Worm (Caenorhabditis elegans) whole organism, L3 larva: ENCODE data around the gene W01H2.2.

Experiments used
- R02D3.7 ChIP-seq: fragments of 150-350 bp; optimal IDR thresholded peaks from 2 replicates; lab custom pipeline; 2014; ENCODE audit warnings: missing biosample characterization, missing genetic modification characterization
- ZK546.5 ChIP-seq: sonication (generic microtip); optimal IDR thresholded peaks from 2 replicates; lab custom pipeline; 2017; ENCODE audit warnings: missing biosample characterization, missing genetic modification characterization
- aly-2 ChIP-seq: fragments of 150-350 bp; optimal IDR thresholded peaks from 2 replicates; lab custom pipeline; 2014; ENCODE audit warnings: missing biosample characterization, missing genetic modification characterization
- ama-1 ChIP-seq: fragments of 150-350 bp; optimal IDR thresholded peaks from 2 replicates; lab custom pipeline; 2018
- ceh-16 ChIP-seq: sonication (generic microtip); optimal IDR thresholded peaks from 2 replicates; lab custom pipeline; 2017; ENCODE audit warnings: missing biosample characterization, missing genetic modification characterization
- ceh-28 ChIP-seq: fragments of 150-350 bp; optimal IDR thresholded peaks from 2 replicates; lab custom pipeline; 2014; ENCODE audit warnings: missing biosample characterization, missing genetic modification reagents, missing genetic modification characterization
- ceh-82 ChIP-seq: fragments of 150-350 bp; optimal IDR thresholded peaks from 2 replicates; lab custom pipeline; 2014; ENCODE audit warnings: missing biosample characterization, missing genetic modification characterization
- ceh-9 ChIP-seq: sonication (generic microtip); optimal IDR thresholded peaks from 2 replicates; lab custom pipeline; 2018; ENCODE audit warnings: missing biosample characterization, missing genetic modification characterization
- daf-12 ChIP-seq: fragments of 150-350 bp; optimal IDR thresholded peaks from 2 replicates; lab custom pipeline; 2014; ENCODE audit warnings: missing biosample characterization, missing genetic modification reagents, missing genetic modification characterization
- egl-27 ChIP-seq: sonication (generic microtip); optimal IDR thresholded peaks from 4 replicates; lab custom pipeline; 2017; ENCODE audit warnings: missing biosample characterization, missing genetic modification reagents, missing genetic modification characterization
- egl-5 ChIP-seq: fragments of 150-350 bp; optimal IDR thresholded peaks from 2 replicates; lab custom pipeline; 2017; ENCODE audit warnings: missing biosample characterization, missing genetic modification reagents, missing genetic modification characterization, inconsistent platforms
- elt-1 ChIP-seq: fragments of 150-350 bp; optimal IDR thresholded peaks from 2 replicates; lab custom pipeline; 2014; ENCODE audit warnings: missing biosample characterization, missing genetic modification characterization
- elt-2 ChIP-seq: sonication (generic microtip); optimal IDR thresholded peaks from 2 replicates; lab custom pipeline; 2016; ENCODE audit warnings: missing genetic modification reagents, mild to moderate bottlenecking, missing genetic modification characterization, missing compliant biosample characterization
- elt-3 ChIP-seq, 3 experiments: fragments of 150-350 bp in 1 of 3; sonication (generic microtip) in 2 of 3; optimal IDR thresholded peaks; 2 replicates in 2 of 3; 4 replicates in 1 of 3; lab custom pipeline; 2014 to 2017; ENCODE audit warnings: missing biosample characterization in 3 of 3, missing genetic modification characterization in 3 of 3
- eor-1 ChIP-seq, 2 experiments: fragments of 150-350 bp; optimal IDR thresholded peaks; 2 replicates each; lab custom pipeline; 2014 to 2018; ENCODE audit warnings: missing biosample characterization in 2 of 2, missing genetic modification characterization in 2 of 2
- fkh-10 ChIP-seq: sonication (generic microtip); optimal IDR thresholded peaks from 2 replicates; lab custom pipeline; 2017; ENCODE audit warnings: missing biosample characterization, missing genetic modification reagents, missing genetic modification characterization
- fkh-2 ChIP-seq: fragments of 150-350 bp; optimal IDR thresholded peaks from 2 replicates; lab custom pipeline; 2014; ENCODE audit warnings: missing biosample characterization, missing genetic modification reagents, missing genetic modification characterization
- fos-1 ChIP-seq: fragments of 150-350 bp; optimal IDR thresholded peaks from 2 replicates; lab custom pipeline; 2014; ENCODE audit warnings: missing biosample characterization, missing genetic modification characterization
- hmg-11 ChIP-seq: sonication (generic microtip); optimal IDR thresholded peaks from 2 replicates; lab custom pipeline; 2016; ENCODE audit warnings: missing genetic modification characterization, missing compliant biosample characterization
- jun-1 ChIP-seq: fragments of 150-350 bp; optimal IDR thresholded peaks from 2 replicates; lab custom pipeline; 2014; ENCODE audit warnings: missing biosample characterization, missing genetic modification reagents, missing genetic modification characterization
- lin-15B ChIP-seq: fragments of 150-350 bp; optimal IDR thresholded peaks from 2 replicates; lab custom pipeline; 2014; ENCODE audit warnings: missing biosample characterization, missing genetic modification characterization
- lin-39 ChIP-seq: fragments of 150-350 bp; optimal IDR thresholded peaks from 2 replicates; lab custom pipeline; 2018; ENCODE audit warnings: missing biosample characterization, missing genetic modification reagents, missing genetic modification characterization
- lsy-12 ChIP-seq: sonication (generic microtip); optimal IDR thresholded peaks from 2 replicates; lab custom pipeline; 2016; ENCODE audit warnings: mild to moderate bottlenecking, missing genetic modification characterization, missing compliant biosample characterization
- mdl-1 ChIP-seq: fragments of 150-350 bp; optimal IDR thresholded peaks from 2 replicates; lab custom pipeline; 2014; ENCODE audit warnings: missing biosample characterization, missing genetic modification characterization
- mml-1 ChIP-seq: fragments of 150-350 bp; sonication (generic microtip); optimal IDR thresholded peaks from 3 replicates; lab custom pipeline; 2014; ENCODE audit warnings: missing biosample characterization, missing genetic modification characterization
- nfya-1 ChIP-seq: sonication (generic microtip); optimal IDR thresholded peaks from 2 replicates; lab custom pipeline; 2017; ENCODE audit warnings: missing genetic modification characterization, mild to moderate bottlenecking, missing compliant biosample characterization, antibody characterized with exemption, moderate library complexity; ENCODE audit not compliant: insufficient read depth
- nhr-11 ChIP-seq: fragments of 150-350 bp; optimal IDR thresholded peaks from 2 replicates; lab custom pipeline; 2014; ENCODE audit warnings: missing biosample characterization, missing genetic modification characterization
- nhr-12 ChIP-seq: fragments of 150-350 bp; optimal IDR thresholded peaks from 2 replicates; lab custom pipeline; 2014; ENCODE audit warnings: missing biosample characterization, missing genetic modification characterization
- nhr-23 ChIP-seq: fragments of 150-350 bp; optimal IDR thresholded peaks from 2 replicates; lab custom pipeline; 2014; ENCODE audit warnings: missing biosample characterization, missing genetic modification reagents, missing genetic modification characterization
- nhr-237 ChIP-seq: fragments of 150-350 bp; optimal IDR thresholded peaks from 2 replicates; lab custom pipeline; 2014; ENCODE audit warnings: missing biosample characterization, missing genetic modification characterization
- nhr-25 ChIP-seq: sonication (generic microtip); optimal IDR thresholded peaks from 2 replicates; lab custom pipeline; 2017; ENCODE audit warnings: missing biosample characterization, missing genetic modification characterization
- nhr-28 ChIP-seq: fragments of 150-350 bp; optimal IDR thresholded peaks from 2 replicates; lab custom pipeline; 2014; ENCODE audit warnings: missing biosample characterization, missing genetic modification characterization
- nhr-43 ChIP-seq: sonication (generic microtip); optimal IDR thresholded peaks from 2 replicates; lab custom pipeline; 2016; ENCODE audit warnings: mild to moderate bottlenecking, missing genetic modification characterization, missing compliant biosample characterization; ENCODE audit not compliant: poor library complexity, severe bottlenecking
- nhr-67 ChIP-seq: fragments of 150-350 bp; optimal IDR thresholded peaks from 2 replicates; lab custom pipeline; 2014; ENCODE audit warnings: missing biosample characterization, missing genetic modification characterization
- nhr-76 ChIP-seq: fragments of 150-350 bp; sonication (generic microtip); optimal IDR thresholded peaks from 5 replicates; lab custom pipeline; 2014; ENCODE audit warnings: missing biosample characterization, missing genetic modification characterization
- nhr-77 ChIP-seq: fragments of 150-350 bp; optimal IDR thresholded peaks from 2 replicates; lab custom pipeline; 2014; ENCODE audit warnings: missing biosample characterization, missing genetic modification characterization
- pha-4 ChIP-seq: fragments of 150-350 bp; optimal IDR thresholded peaks from 2 replicates; lab custom pipeline; 2014; ENCODE audit warnings: missing biosample characterization, missing genetic modification reagents, missing genetic modification characterization
- pqm-1 ChIP-seq: fragments of 150-350 bp; optimal IDR thresholded peaks from 2 replicates; lab custom pipeline; 2017; ENCODE audit warnings: missing biosample characterization, missing genetic modification characterization, inconsistent platforms
- sea-2 ChIP-seq: fragments of 150-350 bp; sonication (generic microtip); optimal IDR thresholded peaks from 4 replicates; lab custom pipeline; 2014; ENCODE audit warnings: missing biosample characterization, missing genetic modification reagents, missing genetic modification characterization
- skn-1 ChIP-seq: fragments of 150-350 bp; optimal IDR thresholded peaks from 2 replicates; lab custom pipeline; 2014; ENCODE audit warnings: missing biosample characterization, missing genetic modification characterization
- snpc-4 ChIP-seq: fragments of 150-350 bp; optimal IDR thresholded peaks from 2 replicates; lab custom pipeline; 2014; ENCODE audit warnings: missing biosample characterization, missing genetic modification characterization
- tbx-2 ChIP-seq: sonication (generic microtip); optimal IDR thresholded peaks from 2 replicates; lab custom pipeline; 2016; ENCODE audit warnings: mild to moderate bottlenecking, missing genetic modification characterization, missing compliant biosample characterization
- unc-39 ChIP-seq: sonication (generic microtip); optimal IDR thresholded peaks from 4 replicates; lab custom pipeline; 2017; ENCODE audit warnings: missing biosample characterization, missing genetic modification characterization
- unc-62 ChIP-seq: fragments of 150-350 bp; sonication (generic microtip); optimal IDR thresholded peaks from 4 replicates; lab custom pipeline; 2014; ENCODE audit warnings: missing biosample characterization, missing genetic modification reagents, missing genetic modification characterization
- zag-1 ChIP-seq: fragments of 150-350 bp; optimal IDR thresholded peaks from 2 replicates; lab custom pipeline; 2014; ENCODE audit warnings: missing biosample characterization, missing genetic modification characterization
- ztf-11 ChIP-seq: fragments of 150-350 bp; optimal IDR thresholded peaks from 2 replicates; lab custom pipeline; 2014; ENCODE audit warnings: missing biosample characterization, missing genetic modification characterization
- ztf-4 ChIP-seq: fragments of 150-350 bp; optimal IDR thresholded peaks from 2 replicates; lab custom pipeline; 2014; ENCODE audit warnings: missing biosample characterization, missing genetic modification characterization

Gene W01H2.2

DNA sequence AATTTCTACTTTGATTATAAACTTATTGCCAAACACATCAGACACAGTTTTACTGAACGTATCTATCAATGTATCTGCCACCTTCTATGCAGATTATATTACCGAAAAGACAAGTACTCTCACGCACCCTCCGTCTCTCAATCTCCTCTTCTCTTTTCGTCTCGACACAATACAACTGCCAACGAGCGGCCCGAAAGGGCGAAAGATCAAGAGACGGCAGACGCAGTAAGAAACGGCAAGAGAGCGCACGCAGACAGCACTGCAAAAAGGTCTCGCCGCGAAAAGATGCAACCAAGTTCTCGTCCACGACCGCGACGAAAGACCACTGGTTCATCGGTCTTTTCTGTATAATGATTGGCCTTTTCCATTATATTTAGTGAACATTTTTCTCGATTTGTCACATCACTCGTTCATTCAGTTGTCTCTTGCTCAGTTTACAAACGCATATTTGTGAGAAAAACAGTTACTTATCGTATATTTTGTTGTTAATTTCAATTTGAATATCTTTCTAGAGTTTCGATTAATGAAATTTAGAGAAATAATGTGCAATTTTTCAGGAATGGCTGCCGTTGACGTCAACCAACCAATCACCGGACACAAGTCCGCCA is 27.6 kb downstream of the W01H2.2 start, which contains the start of gene vha-12:
TSS of gene vha-12 (plus strand) at position 558 of the 608 bp plus-strand sequence.
- TF ChIP-seq aly-2 (tag; lab: Kevin White, UChicago) (no peak), lin-39 (peak; percentile 89), hmg-11 (peak; percentile 83), fos-1 (tag; lab: Kevin White, UChicago) (no peak), ztf-4 (tag; lab: Kevin White, UChicago) (peak; percentile 33), ztf-11 (tag; lab: Kevin White, UChicago) (no peak), eor-1 (tag; optimal IDR thresholded peaks at IDR 0.05; lab: Kevin White, UChicago) (peak in 1 of 2 experiments; percentile 3), ama-1 (lab: Kevin White, UChicago) (no peak), ceh-28 (peak; percentile 85), mml-1 (tag; lab: Kevin White, UChicago) (no peak), ceh-16 (tag; lab: Kevin White, UChicago) (no peak), egl-27 (tag; lab: Kevin White, UChicago) (peak; percentile 49), snpc-4 (tag; lab: Kevin White, UChicago) (peak; percentile 74), nhr-237 (tag; lab: Kevin White, UChicago) (no peak), unc-39 (tag; lab: Kevin White, UChicago) (no peak), mdl-1 (tag; lab: Kevin White, UChicago) (peak; percentile 19), nhr-67 (tag; lab: Kevin White, UChicago) (no peak), fkh-2 (tag; lab: Kevin White, UChicago) (no peak), fkh-10 (peak; percentile 59), unc-62 (GFP tag; lab: Kevin White, UChicago) (peak; percentile 7), elt-3 (tag; optimal IDR thresholded peaks at IDR 0.05; lab: Kevin White, UChicago) (peak in 1 of 3 experiments; percentile 74), ceh-82 (tag; lab: Kevin White, UChicago) (peak; percentile 55), daf-12 (no peak), nhr-76 (peak; percentile 10), nfya-1 (peak; percentile 94), ceh-9 (tag; lab: Kevin White, UChicago) (no peak), nhr-43 (tag; lab: Kevin White, UChicago) (peak; percentile 86), zag-1 (tag; lab: Kevin White, UChicago) (peak; percentile 48), pha-4 (tag; lab: Kevin White, UChicago) (peak; percentile 93), nhr-23 (tag; lab: Kevin White, UChicago) (peak; percentile 98), jun-1 (tag; lab: Kevin White, UChicago) (peak; percentile 93), sea-2 (GFP tag; lab: Kevin White, UChicago) (no peak), lin-15B (peak; percentile 88), nhr-12 (no peak), elt-1 (no peak), nhr-28 (no peak), tbx-2 (tag; lab: Kevin White, UChicago) (peak; percentile 58), elt-2 (tag; lab: Kevin White, UChicago) (peak; percentile 88), nhr-11 (tag; lab: Kevin White, UChicago) (peak; percentile 54), R02D3.7 (peak; percentile 71), skn-1 (peak; percentile 68), nhr-77 (no peak), pqm-1 (tag; lab: Kevin White, UChicago) (peak; percentile 93), ZK546.5 (tag; lab: Kevin White, UChicago) (no peak), egl-5 (peak; percentile 75), nhr-25 (tag; lab: Kevin White, UChicago) (peak; percentile 97), lsy-12 (peak; percentile 72)
